Worm (Caenorhabditis elegans) whole organism, L4 larva: Measurements from ENCODE around the gene zyg-9.

ENCODE experiments used
- F26F4.8 ChIP-seq: fragments of 200-800 bp; sonication (Bioruptor generic); conservative IDR thresholded peaks from 2 replicates; pipeline ENCODE4 v1.3.6; 2022; ENCODE audit warnings: missing genetic modification characterization, missing compliant biosample characterization
- F49E8.2 ChIP-seq: sonication (generic microtip); optimal IDR thresholded peaks from 2 replicates; lab custom pipeline; 2016; ENCODE audit warnings: missing compliant biosample characterization, mild to moderate bottlenecking, missing genetic modification characterization, borderline replicate concordance
- R02D3.7 ChIP-seq: fragments of 150-350 bp; sonication (generic microtip); optimal IDR thresholded peaks from 3 replicates; lab custom pipeline; 2014; ENCODE audit warnings: missing biosample characterization, missing genetic modification characterization
- T20F7.1 ChIP-seq: fragments of 200-800 bp; sonication (Bioruptor generic); optimal IDR thresholded peaks from 2 replicates; lab custom pipeline; 2018; ENCODE audit warnings: mild to moderate bottlenecking, missing genetic modification characterization, missing compliant biosample characterization
- T26A8.4 ChIP-seq: fragments of 200-800 bp; sonication (Bioruptor generic); IDR thresholded peaks from 2 replicates; pipeline ENCODE4 v1.3.6; 2022; ENCODE audit warnings: missing genetic modification characterization, missing compliant biosample characterization
- Y105C5A.15 ChIP-seq: fragments of 200-800 bp; sonication (Bioruptor generic); IDR thresholded peaks from 2 replicates; pipeline ENCODE4 v1.3.6; 2022; ENCODE audit warnings: missing genetic modification characterization, missing compliant biosample characterization
- Y48G9A.11 ChIP-seq: fragments of 200-800 bp; sonication (Bioruptor generic); IDR thresholded peaks from 2 replicates; pipeline ENCODE4 v1.3.6; 2022; ENCODE audit warnings: missing genetic modification reagents, missing genetic modification characterization, missing compliant biosample characterization
- Y75B8A.6 ChIP-seq: fragments of 200-800 bp; sonication (Bioruptor generic); IDR thresholded peaks from 2 replicates; pipeline ENCODE4 v1.3.6; 2022; ENCODE audit warnings: missing genetic modification reagents, missing genetic modification characterization, missing compliant biosample characterization
- ZK337.2 ChIP-seq: fragments of 200-800 bp; sonication (Bioruptor generic); IDR thresholded peaks from 2 replicates; pipeline ENCODE4 v1.3.6; 2022; ENCODE audit warnings: missing genetic modification reagents, missing genetic modification characterization, missing compliant biosample characterization
- ZK546.5 ChIP-seq, 2 experiments: sonication (generic microtip); optimal IDR thresholded peaks; 2 replicates each; lab custom pipeline; 2017; ENCODE audit warnings: missing biosample characterization in 2 of 2, missing genetic modification characterization in 2 of 2
- aha-1 ChIP-seq: fragments of 150-350 bp; peaks from one replicate; lab custom pipeline; 2014; ENCODE audit warnings: missing biosample characterization, missing genetic modification characterization
- aly-2 ChIP-seq: sonication (generic microtip); optimal IDR thresholded peaks from 2 replicates; lab custom pipeline; 2018; ENCODE audit warnings: missing biosample characterization, missing genetic modification characterization
- ama-1 ChIP-seq: fragments of 150-350 bp; optimal IDR thresholded peaks from 2 replicates; lab custom pipeline; 2014; ENCODE audit warnings: inconsistent platforms, mixed read lengths
- ceh-44 ChIP-seq: fragments of 200-800 bp; sonication (Bioruptor generic); IDR thresholded peaks from 2 replicates; pipeline ENCODE4 v1.3.6; 2022; ENCODE audit warnings: missing genetic modification reagents, missing genetic modification characterization, missing compliant biosample characterization
- ces-1 ChIP-seq: fragments of 150-350 bp; sonication (generic microtip); optimal IDR thresholded peaks from 4 replicates; lab custom pipeline; 2014; ENCODE audit warnings: missing biosample characterization, missing genetic modification reagents, missing genetic modification characterization
- cey-2 ChIP-seq: sonication (generic microtip); optimal IDR thresholded peaks from 3 replicates; lab custom pipeline; 2017; ENCODE audit warnings: missing genetic modification characterization, mild to moderate bottlenecking, missing compliant biosample characterization, antibody characterized with exemption, borderline replicate concordance; ENCODE audit not compliant: insufficient read depth
- daf-16 ChIP-seq, 3 experiments: sonication (generic microtip); optimal IDR thresholded peaks; 2 replicates each; lab custom pipeline; 2016 to 2017; ENCODE audit warnings: missing genetic modification characterization in 3 of 3, missing genetic modification reagents in 3 of 3, mild to moderate bottlenecking in 2 of 3, missing compliant biosample characterization in 2 of 3, missing biosample characterization in 1 of 3, moderate library complexity in 1 of 3
- daf-19 ChIP-seq: fragments of 200-800 bp; sonication (Bioruptor generic); conservative IDR thresholded peaks from 2 replicates; pipeline ENCODE4 v1.3.6; 2022; ENCODE audit warnings: missing genetic modification characterization, missing compliant biosample characterization
- dmd-6 ChIP-seq: fragments of 200-800 bp; sonication (Bioruptor generic); IDR thresholded peaks from 2 replicates; pipeline ENCODE4 v1.3.6; 2022; ENCODE audit warnings: missing genetic modification reagents, missing genetic modification characterization, missing compliant biosample characterization
- dpl-1 ChIP-seq: fragments of 150-350 bp; optimal IDR thresholded peaks from 2 replicates; lab custom pipeline; 2014; ENCODE audit warnings: missing biosample characterization, missing genetic modification reagents, missing genetic modification characterization
- dve-1 ChIP-seq: sonication (generic microtip); optimal IDR thresholded peaks from 2 replicates; lab custom pipeline; 2017; ENCODE audit warnings: antibody characterized with exemption, mild to moderate bottlenecking, missing genetic modification characterization, missing compliant biosample characterization; ENCODE audit not compliant: insufficient read depth
- egl-27 ChIP-seq: sonication (generic microtip); optimal IDR thresholded peaks from 3 replicates; lab custom pipeline; 2017; ENCODE audit warnings: missing biosample characterization, missing genetic modification reagents, missing genetic modification characterization
- fos-1 ChIP-seq: fragments of 150-350 bp; optimal IDR thresholded peaks from 2 replicates; lab custom pipeline; 2014; ENCODE audit warnings: missing biosample characterization, missing genetic modification characterization
- gei-8 ChIP-seq: fragments of 200-800 bp; sonication (Bioruptor generic); optimal IDR thresholded peaks from 2 replicates; lab custom pipeline; 2018; ENCODE audit warnings: mild to moderate bottlenecking, missing genetic modification characterization, missing compliant biosample characterization
- hlh-11 ChIP-seq: fragments of 200-800 bp; sonication (Bioruptor generic); optimal IDR thresholded peaks from 2 replicates; lab custom pipeline; 2018; ENCODE audit warnings: mild to moderate bottlenecking, missing genetic modification characterization, missing compliant biosample characterization
- lin-15B ChIP-seq: fragments of 150-350 bp; sonication (generic microtip); optimal IDR thresholded peaks from 3 replicates; lab custom pipeline; 2014; ENCODE audit warnings: missing biosample characterization, missing genetic modification characterization
- lin-38 ChIP-seq: fragments of 200-800 bp; sonication (Bioruptor generic); IDR thresholded peaks from 2 replicates; pipeline ENCODE4 v1.3.6; 2022; ENCODE audit warnings: missing genetic modification reagents, missing genetic modification characterization, missing compliant biosample characterization
- madf-9 ChIP-seq: fragments of 200-800 bp; sonication (Bioruptor generic); conservative IDR thresholded peaks from 2 replicates; pipeline ENCODE4 v1.3.6; 2022; ENCODE audit warnings: missing genetic modification reagents, missing genetic modification characterization, missing compliant biosample characterization
- mep-1 ChIP-seq: fragments of 150-350 bp; sonication (generic microtip); optimal IDR thresholded peaks from 3 replicates; lab custom pipeline; 2014; ENCODE audit warnings: missing biosample characterization, missing genetic modification characterization
- mxl-2 ChIP-seq: fragments of 200-800 bp; sonication (Bioruptor generic); conservative IDR thresholded peaks from 2 replicates; pipeline ENCODE4 v1.3.6; 2022; ENCODE audit warnings: missing genetic modification reagents, missing genetic modification characterization, missing compliant biosample characterization
- nhr-10 ChIP-seq: fragments of 150-350 bp; optimal IDR thresholded peaks from 2 replicates; lab custom pipeline; 2014; ENCODE audit warnings: missing biosample characterization, missing genetic modification characterization
- nhr-111 ChIP-seq: fragments of 200-800 bp; sonication (Bioruptor generic); optimal IDR thresholded peaks from 2 replicates; lab custom pipeline; 2018; ENCODE audit warnings: mild to moderate bottlenecking, missing genetic modification characterization, missing compliant biosample characterization
- nhr-237 ChIP-seq: sonication (generic microtip); optimal IDR thresholded peaks from 2 replicates; lab custom pipeline; 2017; ENCODE audit warnings: missing biosample characterization, missing genetic modification characterization
- nhr-25 ChIP-seq: sonication (generic microtip); optimal IDR thresholded peaks from 2 replicates; lab custom pipeline; 2017; ENCODE audit warnings: missing genetic modification characterization, mild to moderate bottlenecking, missing compliant biosample characterization, antibody characterized with exemption, moderate library complexity, borderline replicate concordance; ENCODE audit not compliant: insufficient read depth
- nhr-28 ChIP-seq: fragments of 150-350 bp; optimal IDR thresholded peaks from 2 replicates; lab custom pipeline; 2014; ENCODE audit warnings: missing biosample characterization, missing genetic modification characterization
- nhr-42 ChIP-seq: fragments of 200-800 bp; sonication (Bioruptor generic); IDR thresholded peaks from 2 replicates; pipeline ENCODE4 v1.3.6; 2022; ENCODE audit warnings: missing genetic modification characterization, missing compliant biosample characterization
- nhr-48 ChIP-seq: sonication (generic microtip); optimal IDR thresholded peaks from 2 replicates; lab custom pipeline; 2016; ENCODE audit warnings: mild to moderate bottlenecking, missing genetic modification characterization, missing compliant biosample characterization
- nhr-6 ChIP-seq: fragments of 150-350 bp; optimal IDR thresholded peaks from 2 replicates; lab custom pipeline; 2014; ENCODE audit warnings: missing biosample characterization, missing genetic modification characterization
- nhr-76 ChIP-seq: fragments of 150-350 bp; optimal IDR thresholded peaks from 2 replicates; lab custom pipeline; 2014; ENCODE audit warnings: missing biosample characterization, missing genetic modification characterization
- pqm-1 ChIP-seq: sonication (generic microtip); optimal IDR thresholded peaks from 2 replicates; lab custom pipeline; 2017; ENCODE audit warnings: missing biosample characterization, missing genetic modification characterization
- saeg-2 ChIP-seq: fragments of 200-800 bp; sonication (Bioruptor generic); IDR thresholded peaks from 2 replicates; pipeline ENCODE4 v1.3.6; 2022; ENCODE audit warnings: missing genetic modification reagents, missing genetic modification characterization, missing compliant biosample characterization
- skn-1 ChIP-seq: fragments of 150-350 bp; optimal IDR thresholded peaks from 2 replicates; lab custom pipeline; 2014; ENCODE audit warnings: missing biosample characterization, missing genetic modification characterization
- snpc-1.2 ChIP-seq: fragments of 200-800 bp; sonication (Bioruptor generic); IDR thresholded peaks from 2 replicates; pipeline ENCODE4 v1.3.6; 2022; ENCODE audit warnings: missing genetic modification reagents, missing genetic modification characterization, missing compliant biosample characterization
- spr-1 ChIP-seq: sonication (generic microtip); optimal IDR thresholded peaks from 2 replicates; lab custom pipeline; 2016; ENCODE audit warnings: mild to moderate bottlenecking, missing genetic modification characterization, missing compliant biosample characterization
- tag-97 ChIP-seq: fragments of 200-800 bp; sonication (Bioruptor generic); IDR thresholded peaks from 2 replicates; pipeline ENCODE4 v1.3.6; 2022; ENCODE audit warnings: missing genetic modification characterization, missing compliant biosample characterization
- tra-1 ChIP-seq: fragments of 200-800 bp; sonication (Bioruptor generic); IDR thresholded peaks from 2 replicates; pipeline ENCODE4 v1.3.6; 2022; ENCODE audit warnings: missing genetic modification reagents, missing genetic modification characterization, missing compliant biosample characterization
- unc-130 ChIP-seq: sonication (generic microtip); optimal IDR thresholded peaks from 2 replicates; lab custom pipeline; 2016; ENCODE audit warnings: missing genetic modification reagents, missing genetic modification characterization, missing compliant biosample characterization
- unc-39 ChIP-seq: sonication (generic microtip); optimal IDR thresholded peaks from 2 replicates; lab custom pipeline; 2017; ENCODE audit warnings: missing biosample characterization, missing genetic modification characterization
- zfp-2 ChIP-seq: sonication (generic microtip); optimal IDR thresholded peaks from 2 replicates; lab custom pipeline; 2016; ENCODE audit warnings: mild to moderate bottlenecking, missing genetic modification characterization, missing compliant biosample characterization
- zip-11 ChIP-seq: fragments of 200-800 bp; sonication (Bioruptor generic); IDR thresholded peaks from 2 replicates; pipeline ENCODE4 v1.3.6; 2022; ENCODE audit warnings: missing genetic modification characterization, missing compliant biosample characterization
- zip-2 ChIP-seq: fragments of 150-350 bp; optimal IDR thresholded peaks from 2 replicates; lab custom pipeline; 2014; ENCODE audit warnings: missing biosample characterization, missing genetic modification characterization

The zyg-9 gene

DNA sequence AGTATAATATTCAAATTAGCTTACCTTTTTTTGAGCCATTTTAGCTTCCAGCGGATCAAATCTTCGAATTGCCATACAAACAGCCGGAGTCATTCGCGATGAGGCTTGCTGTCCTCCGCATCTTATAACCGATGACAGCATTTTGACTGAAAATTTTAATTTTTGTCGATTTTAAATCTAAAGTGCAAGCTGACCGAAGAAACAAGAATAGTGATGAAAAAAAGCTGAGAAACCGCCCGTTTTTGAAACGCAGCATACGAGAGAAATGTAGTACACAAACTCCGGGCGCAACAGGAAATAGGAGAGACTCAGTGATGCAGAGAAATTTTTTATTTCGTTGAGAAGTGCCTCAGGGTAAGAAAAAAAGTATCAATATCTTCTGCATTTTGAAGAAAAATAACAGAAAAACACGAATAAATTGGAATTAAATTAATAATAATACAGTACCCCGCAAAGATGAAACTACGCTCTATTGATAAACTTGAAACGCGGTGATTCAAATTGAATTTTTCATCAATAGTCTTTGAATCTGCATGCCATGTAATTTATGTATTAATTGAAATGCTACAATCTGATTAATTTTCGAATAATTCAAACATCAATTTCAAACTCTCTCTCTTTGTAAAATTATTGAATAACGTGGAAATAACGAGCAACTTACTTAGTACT, 25.6 kb downstream of the zyg-9 start:
- TF ChIP-seq tra-1 (GFP tag; lab: Robert Waterston, UW) (no peak), nhr-25 (tag; lab: Kevin White, UChicago) (no peak), aly-2 (tag; lab: Kevin White, UChicago) (no peak), nhr-48 (tag; lab: Kevin White, UChicago) (no peak), mep-1 (tag; lab: Kevin White, UChicago) (no peak), dve-1 (peak; percentile 9), egl-27 (tag; lab: Kevin White, UChicago) (no peak), dpl-1 (GFP tag; lab: Kevin White, UChicago) (peak; percentile 23), ZK337.2 (GFP tag; lab: Robert Waterston, UW) (no peak), lin-38 (GFP tag; lab: Robert Waterston, UW) (peak; percentile 46), daf-16 (GFP tag; optimal IDR thresholded peaks at IDR 0.05; lab: Kevin White, UChicago) (no peak), daf-16 (tag; optimal IDR thresholded peaks at IDR 0.05; lab: Kevin White, UChicago) (peak; percentile 22), nhr-6 (tag; lab: Kevin White, UChicago) (no peak), Y105C5A.15 (GFP tag; lab: Robert Waterston, UW) (no peak), aha-1 (tag; lab: Kevin White, UChicago) (peak; percentile 90), nhr-10 (tag; lab: Kevin White, UChicago) (no peak), ceh-44 (GFP tag; lab: Robert Waterston, UW) (no peak), fos-1 (tag; lab: Kevin White, UChicago) (no peak), nhr-76 (tag; lab: Kevin White, UChicago) (no peak), nhr-237 (tag; lab: Kevin White, UChicago) (no peak), gei-8 (no peak), ces-1 (no peak), cey-2 (tag; lab: Kevin White, UChicago) (no peak), tag-97 (GFP tag; lab: Robert Waterston, UW) (no peak), F49E8.2 (no peak), madf-9 (no peak), Y48G9A.11 (GFP tag; lab: Robert Waterston, UW) (no peak), T20F7.1 (GFP tag; lab: Kevin White, UChicago) (peak; percentile 45), nhr-111 (no peak), unc-39 (no peak), snpc-1.2 (0 out of 2 replicates have a peak, but pooled peaks have one; percentile 34), ama-1 (lab: Kevin White, UChicago) (peak; percentile 26), mxl-2 (GFP tag; lab: Robert Waterston, UW) (no peak), saeg-2 (GFP tag; lab: Robert Waterston, UW) (no peak), zip-11 (GFP tag; lab: Robert Waterston, UW) (no peak), zfp-2 (tag; lab: Kevin White, UChicago) (no peak), pqm-1 (tag; lab: Kevin White, UChicago) (peak; percentile 42), spr-1 (tag; lab: Kevin White, UChicago) (no peak), daf-19 (GFP tag; lab: Robert Waterston, UW) (no peak), skn-1 (no peak), zip-2 (tag; lab: Kevin White, UChicago) (no peak), ZK546.5 (tag; optimal IDR thresholded peaks at IDR 0.05; lab: Kevin White, UChicago) (no peak), dmd-6 (peak; percentile 26; the same call in 1 of the 2 replicates), unc-130 (GFP tag; lab: Kevin White, UChicago) (no peak), Y75B8A.6 (no peak), nhr-28 (tag; lab: Kevin White, UChicago) (peak; percentile 99), nhr-42 (GFP tag; lab: Robert Waterston, UW) (no peak), hlh-11 (tag; lab: Kevin White, UChicago) (peak; percentile 47), R02D3.7 (tag; lab: Kevin White, UChicago) (no peak), F26F4.8 (GFP tag; lab: Robert Waterston, UW) (no peak), T26A8.4 (GFP tag; lab: Robert Waterston, UW) (no peak), lin-15B (tag; lab: Kevin White, UChicago) (no peak)
